Fruit fly (Drosophila melanogaster): ENCODE measurements around the gene CG15577.

- TF ChIP-seq CG12605 (GFP tag; IDR thresholded peaks at IDR 0.05): no peak
- no peak for TF ChIP-seq CG17806 (tag; optimal IDR thresholded peaks at IDR 0.05)
- no peak for TF ChIP-seq CG34367 (tag; optimal IDR thresholded peaks at IDR 0.05)
- no peak for TF ChIP-seq CG10348 (GFP tag; IDR thresholded peaks at IDR 0.05)
- no peak for TF ChIP-seq CG8159 (tag; optimal IDR thresholded peaks at IDR 0.05)
- no peak for TF ChIP-seq EcR (GFP tag; optimal IDR thresholded peaks at IDR 0.05)
- no peak for TF ChIP-seq CG15710 (tag; optimal IDR thresholded peaks at IDR 0.05)
- TF ChIP-seq CG8301 (tag; optimal IDR thresholded peaks at IDR 0.05): no peak
- TF ChIP-seq Pif1A (GFP tag; optimal IDR thresholded peaks at IDR 0.05): no peak
Observed at dm6 chrX:4268401-4268800, 8.4 kb downstream of the CG15577 start, which contains the start of gene CG15572.

Data from whole organism, pupa.